Worm (Caenorhabditis elegans): ENCODE measurements around the gene F49F1.10.

The F49F1.10 gene

ce11 chrIV:4167296-4167695 is 28.4 kb upstream of the F49F1.10 start:
- TF ChIP-seq fkh-10 (GFP tag; optimal IDR thresholded peaks at IDR 0.05) (no peak), nhr-11 (tag; optimal IDR thresholded peaks at IDR 0.05) (no peak), lsy-2 (tag; optimal IDR thresholded peaks at IDR 0.05) (no peak), alr-1 (tag; optimal IDR thresholded peaks at IDR 0.05; ENCODE audit: borderline replicate concordance) (no peak), ces-1 (GFP tag; optimal IDR thresholded peaks at IDR 0.05) (no peak), unc-30 (tag; optimal IDR thresholded peaks at IDR 0.05) (no peak), unc-130 (tag; optimal IDR thresholded peaks at IDR 0.05) (no peak), dpl-1 (GFP tag; optimal IDR thresholded peaks at IDR 0.05) (no peak), ztf-11 (tag; optimal IDR thresholded peaks at IDR 0.05) (no peak), sox-4 (tag; optimal IDR thresholded peaks at IDR 0.05) (no peak), nhr-85 (tag) (no peak), zag-1 (tag; optimal IDR thresholded peaks at IDR 0.05) (no peak), blmp-1 (tag; optimal IDR thresholded peaks at IDR 0.05) (no peak), snu-23 (GFP tag; optimal IDR thresholded peaks at IDR 0.05) (no peak), ztf-4 (tag; optimal IDR thresholded peaks at IDR 0.05) (no peak), isw-1 (GFP tag; IDR thresholded peaks at IDR 0.05) (no peak), mdl-1 (tag; optimal IDR thresholded peaks at IDR 0.05) (no peak)

- TF ChIP-seq tlp-1 (tag; optimal IDR thresholded peaks at IDR 0.05) (no peak), unc-130 (tag; optimal IDR thresholded peaks at IDR 0.05) (no peak), nhr-19 (GFP tag; conservative IDR thresholded peaks at IDR 0.05) (no peak), nhr-71 (tag; optimal IDR thresholded peaks at IDR 0.05) (no peak), pqm-1 (tag; optimal IDR thresholded peaks at IDR 0.05) (no peak), ceh-90 (tag; optimal IDR thresholded peaks at IDR 0.05) (no peak), F16B12.6 (tag; optimal IDR thresholded peaks at IDR 0.05) (no peak), hpl-2 (GFP tag; optimal IDR thresholded peaks at IDR 0.05) (no peak), C34B4.2 (tag; optimal IDR thresholded peaks at IDR 0.05) (no peak), mef-2 (tag; optimal IDR thresholded peaks at IDR 0.05) (no peak), ztf-4 (tag; optimal IDR thresholded peaks at IDR 0.05) (no peak), mdl-1 (tag; optimal IDR thresholded peaks at IDR 0.05) (no peak), jun-1 (tag; optimal IDR thresholded peaks at IDR 0.05) (no peak), nhr-77 (tag; optimal IDR thresholded peaks at IDR 0.05) (no peak), zag-1 (tag; optimal IDR thresholded peaks at IDR 0.05) (no peak), unc-30 (tag; optimal IDR thresholded peaks at IDR 0.05) (no peak), fkh-10 (GFP tag; optimal IDR thresholded peaks at IDR 0.05) (no peak), hlh-17 (GFP tag; optimal IDR thresholded peaks at IDR 0.05; ENCODE audit: borderline replicate concordance) (no peak), nhr-237 (tag; optimal IDR thresholded peaks at IDR 0.05) (no peak), snu-23 (GFP tag; optimal IDR thresholded peaks at IDR 0.05) (no peak)
Observed at ce11 chrIV:4164392-4164791, 25.5 kb upstream of the F49F1.10 start, which contains the start of gene scrm-8. Gene scrm-8 (plus strand): TSS chrIV:4164692.

ce11 chrIV:4162121-4162520 is 23.2 kb upstream of the F49F1.10 start, which contains the start of gene scrm-5:
Gene scrm-5 (plus strand): TSS chrIV:4162421.
- TF ChIP-seq ceh-63 (GFP tag; optimal IDR thresholded peaks at IDR 0.05) (no peak), ets-5 (GFP tag; IDR thresholded peaks at IDR 0.05) (no peak), ztf-11 (tag; optimal IDR thresholded peaks at IDR 0.05) (no peak), fkh-4 (tag; optimal IDR thresholded peaks at IDR 0.05; ENCODE audit: borderline replicate concordance) (no peak), C04F5.9 (tag; optimal IDR thresholded peaks at IDR 0.05) (no peak), elt-3 (tag; optimal IDR thresholded peaks at IDR 0.05) (no peak), mab-9 (GFP tag; IDR thresholded peaks at IDR 0.05) (no peak), mep-1 (tag; optimal IDR thresholded peaks at IDR 0.05) (no peak), lin-13 (GFP tag; optimal IDR thresholded peaks at IDR 0.05) (no peak), nhr-11 (tag; optimal IDR thresholded peaks at IDR 0.05) (no peak), isw-1 (GFP tag; IDR thresholded peaks at IDR 0.05) (no peak), zag-1 (tag; optimal IDR thresholded peaks at IDR 0.05) (no peak), Y116A8C.19 (tag; optimal IDR thresholded peaks at IDR 0.05; ENCODE audit: borderline replicate concordance) (no peak), nhr-77 (tag; optimal IDR thresholded peaks at IDR 0.05) (no peak), tbx-2 (tag; optimal IDR thresholded peaks at IDR 0.05) (no peak), blmp-1 (tag; optimal IDR thresholded peaks at IDR 0.05) (no peak)
